Fruit fly (Drosophila melanogaster) whole organism: ENCODE measurements around the gene Aatf.

Experiments
- CG8478 ChIP-seq: fragments of >200 bp; optimal IDR thresholded peaks from 2 replicates; lab custom pipeline; 2018; ENCODE audit warnings: inconsistent platforms
- Dll ChIP-seq: fragments of >200 bp; optimal IDR thresholded peaks from 2 replicates; lab custom pipeline; 2017
- EcR ChIP-seq, 2 experiments: fragments of >200 bp; optimal IDR thresholded peaks; 2 replicates each; lab custom pipeline; 2017; ENCODE audit warnings: missing biosample characterization in 2 of 2, missing genetic modification characterization in 2 of 2, missing genetic modification reagents in 2 of 2
- pan ChIP-seq: fragments of >200 bp; optimal IDR thresholded peaks from 2 replicates; lab custom pipeline; 2017
- psq ChIP-seq: fragments of >200 bp; optimal IDR thresholded peaks from 2 replicates; lab custom pipeline; 2017
- usp ChIP-seq: fragments of >200 bp; optimal IDR thresholded peaks from 2 replicates; lab custom pipeline; 2017; ENCODE audit warnings: missing biosample characterization, missing genetic modification characterization, mixed read lengths

DNA sequence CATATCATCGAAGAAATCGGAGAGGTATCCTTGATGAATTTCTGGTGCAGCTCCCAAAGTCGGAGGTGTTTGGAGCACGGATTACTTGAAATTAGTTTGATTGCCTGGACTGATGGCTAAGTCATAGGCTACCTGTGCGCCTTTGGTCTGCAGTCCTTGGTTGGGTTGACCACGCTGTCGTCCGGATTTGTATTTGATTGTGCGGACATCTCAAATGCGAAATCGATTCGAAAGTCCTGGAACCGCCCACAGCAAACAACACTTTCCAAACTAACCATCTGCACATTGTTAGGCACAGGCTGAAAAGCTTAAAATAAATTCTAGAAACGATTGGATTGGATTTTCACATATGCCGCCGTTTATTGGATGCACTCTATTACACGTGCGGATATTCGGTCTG lies 42.1 kb downstream of the Aatf start, which contains the start of gene CG11322:
- TF ChIP-seq pan (no peak), usp (GFP tag; lab: Kevin White, UChicago) (no peak), Dll (no peak), psq (lab: Kevin White, UChicago) (no peak), CG8478 (lab: Kevin White, UChicago) (no peak), EcR (GFP tag; optimal IDR thresholded peaks at IDR 0.05; lab: Kevin White, UChicago) (no peak)
